Fruit fly (Drosophila melanogaster) whole organism, pupa: ENCODE measurements around the gene Ten-a.

Experiments used
- CG15710 ChIP-seq: fragments of 200-800 bp; sonication (Bioruptor generic); optimal IDR thresholded peaks from 2 replicates; lab custom pipeline; 2018; ENCODE audit warnings: missing biosample characterization, mild to moderate bottlenecking, missing genetic modification characterization, moderate library complexity
- CG17806 ChIP-seq: fragments of 200-800 bp; sonication (Bioruptor generic); optimal IDR thresholded peaks from 2 replicates; lab custom pipeline; 2018; ENCODE audit warnings: missing biosample characterization, mild to moderate bottlenecking, missing genetic modification characterization, moderate library complexity
- CG34367 ChIP-seq: fragments of 200-800 bp; sonication (Bioruptor generic); optimal IDR thresholded peaks from 2 replicates; lab custom pipeline; 2018; ENCODE audit warnings: missing biosample characterization, mild to moderate bottlenecking, missing genetic modification characterization
- CG4496 ChIP-seq: fragments of 200-800 bp; sonication (Bioruptor generic); IDR thresholded peaks from 3 replicates; pipeline ENCODE4 v1.3.6; 2022; ENCODE audit warnings: missing biosample characterization, missing genetic modification characterization
- CG8159 ChIP-seq: fragments of 200-800 bp; sonication (Bioruptor generic); optimal IDR thresholded peaks from 3 replicates; lab custom pipeline; 2018; ENCODE audit warnings: missing biosample characterization, mild to moderate bottlenecking, missing genetic modification characterization, moderate library complexity
- CG8301 ChIP-seq: fragments of 200-800 bp; sonication (Bioruptor generic); optimal IDR thresholded peaks from 2 replicates; lab custom pipeline; 2018; ENCODE audit warnings: missing biosample characterization, mild to moderate bottlenecking, missing genetic modification characterization
- CG9948 ChIP-seq: fragments of 200-800 bp; sonication (Bioruptor generic); optimal IDR thresholded peaks from 2 replicates; lab custom pipeline; 2018; ENCODE audit warnings: missing biosample characterization, mild to moderate bottlenecking, missing genetic modification characterization, moderate library complexity
- D1 ChIP-seq: fragments of 200-800 bp; sonication (Bioruptor generic); optimal IDR thresholded peaks from 2 replicates; lab custom pipeline; 2018; ENCODE audit warnings: missing biosample characterization, mild to moderate bottlenecking, missing genetic modification characterization, moderate library complexity
- EcR ChIP-seq: fragments of 200-800 bp; sonication (Bioruptor generic); optimal IDR thresholded peaks from 3 replicates; lab custom pipeline; 2019; ENCODE audit warnings: missing biosample characterization, missing genetic modification characterization, mild to moderate bottlenecking, moderate library complexity, missing genetic modification reagents
- Ets98B ChIP-seq: fragments of 200-800 bp; sonication (Bioruptor generic); IDR thresholded peaks from 2 replicates; pipeline ENCODE4 v1.3.6; 2022; ENCODE audit warnings: missing biosample characterization, missing genetic modification characterization
- Pif1B ChIP-seq: fragments of 200-800 bp; sonication (Bioruptor generic); optimal IDR thresholded peaks from 3 replicates; lab custom pipeline; 2016; ENCODE audit warnings: missing biosample characterization, missing genetic modification characterization
- fd96Ca ChIP-seq: fragments of 200-800 bp; sonication (Bioruptor generic); IDR thresholded peaks from 3 replicates; pipeline ENCODE4 v1.3.6; 2022; ENCODE audit warnings: missing biosample characterization, missing genetic modification characterization

DNA sequence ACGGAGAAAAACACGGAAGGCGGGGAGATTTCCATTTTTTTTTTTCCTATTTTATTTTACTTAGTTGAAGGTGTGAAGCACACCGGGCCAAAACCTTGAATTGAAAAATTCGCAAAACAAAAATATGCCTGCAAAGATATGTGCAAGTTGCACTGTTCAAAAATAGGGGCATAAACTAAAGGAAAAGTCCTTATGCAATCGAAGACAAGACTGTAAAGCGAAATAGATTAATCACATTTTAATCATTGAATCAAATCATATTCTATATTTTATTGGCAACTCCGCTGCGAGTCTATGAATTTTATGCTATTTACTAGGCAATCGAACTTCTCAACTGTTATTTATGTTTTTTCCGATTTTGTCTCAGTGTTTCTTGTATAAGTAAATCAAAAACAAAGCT, 164.1 kb downstream of the Ten-a start:
- TF ChIP-seq CG8159 (peak; percentile 39), CG9948 (tag; lab: Kevin White, UChicago) (peak; percentile 38), CG15710 (tag; lab: Kevin White, UChicago) (peak; percentile 11), EcR (GFP tag; lab: Kevin White, UChicago) (no peak), Pif1B (GFP tag; lab: Kevin White, UChicago) (no peak), D1 (tag; lab: Kevin White, UChicago) (peak; percentile 13), CG8301 (peak; percentile 49), CG17806 (tag; lab: Kevin White, UChicago) (peak; percentile 31), CG34367 (peak; percentile 4), fd96Ca (no peak), Ets98B (GFP tag; lab: Robert Waterston, UW) (no peak), CG4496 (no peak)
